Fruit fly (Drosophila melanogaster) whole organism, wandering third instar larva: ENCODE results near the gene COX7AL2.

ENCODE experiments used
- Abd-B ChIP-seq: fragments of >200 bp; optimal IDR thresholded peaks from 2 replicates; lab custom pipeline; 2017; ENCODE audit warnings: missing biosample characterization, missing genetic modification characterization
- CG32264 ChIP-seq: fragments of 200-800 bp; sonication (Bioruptor generic); optimal IDR thresholded peaks from 2 replicates; lab custom pipeline; 2016; ENCODE audit warnings: missing biosample characterization, missing genetic modification characterization
- CG9705 ChIP-seq: fragments of 200-800 bp; sonication (Bioruptor generic); optimal IDR thresholded peaks from 2 replicates; lab custom pipeline; 2018; ENCODE audit warnings: missing biosample characterization, mild to moderate bottlenecking, missing genetic modification characterization
- CrebA ChIP-seq: fragments of 200-800 bp; sonication (Bioruptor generic); optimal IDR thresholded peaks from 2 replicates; lab custom pipeline; 2016; ENCODE audit warnings: missing biosample characterization, mild to moderate bottlenecking, missing genetic modification characterization, borderline replicate concordance
- Dfd ChIP-seq: fragments of >200 bp; optimal IDR thresholded peaks from 2 replicates; lab custom pipeline; 2017; ENCODE audit warnings: missing biosample characterization, missing genetic modification characterization
- Dif ChIP-seq: fragments of 200-275, 200-300 bp; sonication (Bioruptor generic); optimal IDR thresholded peaks from 2 replicates; lab custom pipeline; 2018; ENCODE audit warnings: missing biosample characterization, missing genetic modification characterization; ENCODE audit not compliant: partially characterized antibody
- GATAd ChIP-seq: sonication (Bioruptor generic); optimal IDR thresholded peaks from 2 replicates; lab custom pipeline; 2016; ENCODE audit warnings: missing biosample characterization, missing genetic modification characterization
- HLH106 ChIP-seq: fragments of 200-800 bp; optimal IDR thresholded peaks from 3 replicates; lab custom pipeline; 2019; ENCODE audit warnings: missing biosample characterization, mild to moderate bottlenecking, missing genetic modification characterization, moderate library complexity
- Hnf4 ChIP-seq: fragments of 200-800 bp; sonication (Bioruptor generic); optimal IDR thresholded peaks from 2 replicates; lab custom pipeline; 2016; ENCODE audit warnings: missing biosample characterization, mild to moderate bottlenecking, missing genetic modification characterization
- Hr78 ChIP-seq: fragments of >200 bp; optimal IDR thresholded peaks from 2 replicates; lab custom pipeline; 2017; ENCODE audit warnings: missing biosample characterization, missing genetic modification characterization
- Hr83 ChIP-seq: fragments of 200-300 bp; sonication (Bioruptor generic); optimal IDR thresholded peaks from 2 replicates; lab custom pipeline; 2016; ENCODE audit warnings: missing biosample characterization, mild to moderate bottlenecking, missing genetic modification characterization, moderate library complexity; ENCODE audit not compliant: poor library complexity, severe bottlenecking
- Jra ChIP-seq: sonication (Bioruptor generic); optimal IDR thresholded peaks from 2 replicates; lab custom pipeline; 2016; ENCODE audit warnings: missing biosample characterization, missing genetic modification characterization
- Mio ChIP-seq: sonication (Bioruptor generic); optimal IDR thresholded peaks from 2 replicates; lab custom pipeline; 2016; ENCODE audit warnings: missing biosample characterization, missing genetic modification characterization
- Myc ChIP-seq: fragments of >200 bp; optimal IDR thresholded peaks from 2 replicates; lab custom pipeline; 2017
- N ChIP-seq: fragments of >200 bp; optimal IDR thresholded peaks from 2 replicates; lab custom pipeline; 2018; ENCODE audit warnings: missing biosample characterization, missing external identifiers, missing genetic modification characterization
- OdsH ChIP-seq: fragments of 200-800 bp; sonication (Bioruptor generic); optimal IDR thresholded peaks from 2 replicates; lab custom pipeline; 2016; ENCODE audit warnings: missing biosample characterization, mild to moderate bottlenecking, missing genetic modification characterization
- Rel ChIP-seq, 2 experiments: fragments of 200-800 bp; sonication (Bioruptor generic) in 1 of 2; optimal IDR thresholded peaks; 2 replicates in 1 of 2; 3 replicates in 1 of 2; lab custom pipeline; 2016 to 2019; ENCODE audit warnings: mild to moderate bottlenecking in 2 of 2, missing biosample characterization in 2 of 2, missing genetic modification characterization in 2 of 2, moderate library complexity in 1 of 2
- Sp1 ChIP-seq: fragments of 200-800 bp; sonication (Bioruptor generic); optimal IDR thresholded peaks from 3 replicates; lab custom pipeline; 2019; ENCODE audit warnings: missing biosample characterization, mild to moderate bottlenecking, missing genetic modification characterization, moderate library complexity
- Vsx2 ChIP-seq: fragments of 200-300, 225-300 bp; sonication (Bioruptor generic); optimal IDR thresholded peaks from 2 replicates; lab custom pipeline; 2018; ENCODE audit warnings: missing biosample characterization, missing genetic modification characterization; ENCODE audit not compliant: partially characterized antibody
- br ChIP-seq: fragments of 200-800 bp; sonication (Bioruptor generic); optimal IDR thresholded peaks from 2 replicates; lab custom pipeline; 2016; ENCODE audit warnings: missing biosample characterization, missing genetic modification characterization
- brk ChIP-seq: fragments of 200-800 bp; sonication (Bioruptor generic); optimal IDR thresholded peaks from 2 replicates; lab custom pipeline; 2016; ENCODE audit warnings: missing biosample characterization, mild to moderate bottlenecking, missing genetic modification characterization
- dl ChIP-seq, 2 experiments: fragments of 175-275, 200-275 bp in 1 of 2; fragments of 200-275 bp in 1 of 2; sonication (Bioruptor generic); optimal IDR thresholded peaks; lab custom pipeline; 2018; ENCODE audit warnings: mild to moderate bottlenecking in 2 of 2, missing biosample characterization in 2 of 2, missing genetic modification characterization in 2 of 2, moderate library complexity in 2 of 2; ENCODE audit not compliant: partially characterized antibody in 2 of 2, insufficient read depth in 1 of 2
- dmrt93B ChIP-seq: fragments of 200-800 bp; sonication (Bioruptor generic); optimal IDR thresholded peaks from 2 replicates; lab custom pipeline; 2018; ENCODE audit warnings: missing biosample characterization, mild to moderate bottlenecking, missing genetic modification characterization
- dsf ChIP-seq: sonication (Bioruptor generic); optimal IDR thresholded peaks from 2 replicates; lab custom pipeline; 2016; ENCODE audit warnings: missing biosample characterization, missing genetic modification characterization, borderline replicate concordance
- ey ChIP-seq: fragments of 200-800 bp; sonication (Bioruptor generic); optimal IDR thresholded peaks from 2 replicates; lab custom pipeline; 2016; ENCODE audit warnings: missing biosample characterization, missing genetic modification characterization
- foxo ChIP-seq, 2 experiments: fragments of 200-800 bp; sonication (Bioruptor generic); optimal IDR thresholded peaks; 2 replicates in 1 of 2; 3 replicates in 1 of 2; lab custom pipeline; 2016 to 2017; ENCODE audit warnings: missing biosample characterization in 2 of 2, missing genetic modification characterization in 2 of 2
- fru ChIP-seq: fragments of 200-800 bp; sonication (Bioruptor generic); optimal IDR thresholded peaks from 3 replicates; lab custom pipeline; 2016; ENCODE audit warnings: missing biosample characterization, mild to moderate bottlenecking, missing genetic modification characterization
- h ChIP-seq: fragments of 200-800 bp; sonication (Bioruptor generic); optimal IDR thresholded peaks from 3 replicates; lab custom pipeline; 2016; ENCODE audit warnings: missing biosample characterization, mild to moderate bottlenecking, missing genetic modification characterization
- jim ChIP-seq: fragments of 175-275, 200-325 bp; sonication (Bioruptor generic); optimal IDR thresholded peaks from 2 replicates; lab custom pipeline; 2016; ENCODE audit warnings: missing biosample characterization, mild to moderate bottlenecking, missing genetic modification characterization
- lola ChIP-seq: fragments of >200 bp; optimal IDR thresholded peaks from 2 replicates; lab custom pipeline; 2017; ENCODE audit warnings: missing biosample characterization, missing genetic modification characterization
- pan ChIP-seq: fragments of >200 bp; optimal IDR thresholded peaks from 2 replicates; lab custom pipeline; 2017
- psq ChIP-seq: fragments of 200-800 bp; sonication (Bioruptor generic); optimal IDR thresholded peaks from 3 replicates; lab custom pipeline; 2017; ENCODE audit warnings: missing biosample characterization, mild to moderate bottlenecking, missing genetic modification characterization, moderate library complexity
- rgr ChIP-seq: fragments of 200-800 bp; sonication (Bioruptor generic); optimal IDR thresholded peaks from 3 replicates; lab custom pipeline; 2016; ENCODE audit warnings: missing biosample characterization, mild to moderate bottlenecking, missing genetic modification characterization
- sage ChIP-seq: fragments of 200-800 bp; sonication (Bioruptor generic); optimal IDR thresholded peaks from 2 replicates; lab custom pipeline; 2016; ENCODE audit warnings: missing biosample characterization, mild to moderate bottlenecking, missing genetic modification characterization
- sv ChIP-seq: fragments of 200-800 bp; sonication (Bioruptor generic); optimal IDR thresholded peaks from 3 replicates; lab custom pipeline; 2016; ENCODE audit warnings: missing biosample characterization, missing genetic modification characterization
- tai ChIP-seq: sonication (Bioruptor generic); optimal IDR thresholded peaks from 2 replicates; lab custom pipeline; 2016; ENCODE audit warnings: missing biosample characterization, missing genetic modification characterization
- usp ChIP-seq: fragments of >200 bp; optimal IDR thresholded peaks from 2 replicates; lab custom pipeline; 2017; ENCODE audit warnings: missing biosample characterization, missing genetic modification characterization
- woc ChIP-seq: sonication (Bioruptor generic); optimal IDR thresholded peaks from 2 replicates; lab custom pipeline; 2016; ENCODE audit warnings: missing biosample characterization, mild to moderate bottlenecking, missing genetic modification characterization

The COX7AL2 gene

DNA sequence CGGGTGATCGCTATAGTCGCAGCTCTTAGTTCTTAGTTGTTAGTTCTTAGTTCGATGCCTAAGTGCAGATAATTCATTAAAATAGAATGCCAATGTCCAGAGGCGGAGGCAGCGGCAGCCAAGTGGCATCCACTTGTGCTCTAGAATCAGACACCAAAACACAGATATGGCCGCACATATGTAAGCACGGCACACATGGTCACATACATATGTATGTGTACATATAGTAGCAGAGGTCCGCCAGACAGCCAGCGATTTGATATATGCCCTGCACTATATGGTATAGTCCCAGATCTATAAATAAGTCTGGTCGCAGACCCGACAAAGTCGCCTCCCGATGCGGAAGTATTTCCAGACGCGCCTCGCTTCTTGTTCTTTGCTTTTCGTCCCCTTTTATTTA lies 17.0 kb downstream of the COX7AL2 start:
- TF ChIP-seq lola (no peak), sage (GFP tag; lab: Kevin White, UChicago) (no peak), Hr78 (GFP tag; lab: Kevin White, UChicago) (no peak), N (no peak), CrebA (GFP tag; lab: Kevin White, UChicago) (no peak), Dif (GFP tag; lab: Kevin White, UChicago) (no peak), usp (no peak), Hnf4 (GFP tag; lab: Kevin White, UChicago) (no peak), Jra (GFP tag; lab: Kevin White, UChicago) (no peak)

DNA sequence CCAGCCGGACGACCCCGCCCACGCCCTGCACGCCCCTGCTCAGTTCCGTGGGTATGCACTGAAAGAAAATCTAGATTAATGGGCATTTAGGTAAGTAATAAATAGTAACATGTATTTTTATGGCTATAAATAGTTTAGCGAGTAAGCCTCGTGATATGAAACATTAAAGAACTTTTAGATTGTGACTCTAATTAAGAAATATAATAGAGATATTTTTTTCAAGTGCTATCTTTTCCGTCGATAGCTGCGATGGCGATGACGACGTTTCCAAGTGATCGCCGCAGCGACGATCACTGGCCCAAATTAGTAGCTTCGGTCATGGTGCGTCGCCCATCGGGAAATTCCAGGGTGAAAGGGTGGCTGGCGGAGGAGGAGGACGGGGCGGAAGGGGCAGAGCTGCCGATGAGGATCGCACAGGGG lies 17.6 kb downstream of the COX7AL2 start:
- TF ChIP-seq dl (GFP tag; optimal IDR thresholded peaks at IDR 0.05; lab: Kevin White, UChicago; ENCODE audit: insufficient read depth in 1 of 2, partially characterized antibody in 2 of 2) (no peak), Jra (GFP tag; lab: Kevin White, UChicago) (peak; percentile 14), br (GFP tag; lab: Kevin White, UChicago) (peak; percentile 63), Mio (GFP tag; lab: Kevin White, UChicago) (no peak), Hr78 (GFP tag; lab: Kevin White, UChicago) (no peak), CG32264 (GFP tag; lab: Kevin White, UChicago) (peak; percentile 26), sv (GFP tag; lab: Kevin White, UChicago) (peak; percentile 64), dmrt93B (peak; percentile 40), Dif (GFP tag; lab: Kevin White, UChicago) (no peak), h (GFP tag; lab: Kevin White, UChicago) (peak; percentile 77), woc (GFP tag; lab: Kevin White, UChicago) (no peak), Rel (GFP tag; optimal IDR thresholded peaks at IDR 0.05; lab: Kevin White, UChicago) (no peak), Rel (tag; optimal IDR thresholded peaks at IDR 0.05; lab: Kevin White, UChicago) (no peak), N (no peak), brk (no peak), dsf (GFP tag; lab: Kevin White, UChicago) (no peak), usp (no peak), rgr (peak; percentile 79), sage (GFP tag; lab: Kevin White, UChicago) (peak; percentile 50), Dfd (no peak), Sp1 (GFP tag; lab: Kevin White, UChicago) (peak; percentile 68), lola (no peak), HLH106 (tag; lab: Kevin White, UChicago) (peak; percentile 71), fru (peak; percentile 75), CrebA (GFP tag; lab: Kevin White, UChicago) (no peak), Hr83 (GFP tag; lab: Kevin White, UChicago) (no peak), psq (GFP tag; lab: Kevin White, UChicago) (peak; percentile 64), CG9705 (no peak), foxo (GFP tag; optimal IDR thresholded peaks at IDR 0.05; lab: Kevin White, UChicago) (peak in 1 of 2 experiments; percentile 81), OdsH (GFP tag; lab: Kevin White, UChicago) (peak; percentile 67), Abd-B (no peak), jim (no peak), Vsx2 (GFP tag; lab: Kevin White, UChicago) (no peak), Hnf4 (GFP tag; lab: Kevin White, UChicago) (peak; percentile 57), GATAd (GFP tag; lab: Kevin White, UChicago) (no peak), pan (lab: Kevin White, UChicago) (no peak), tai (GFP tag; lab: Kevin White, UChicago) (no peak), ey (GFP tag; lab: Kevin White, UChicago) (peak; percentile 69), Myc (lab: Kevin White, UChicago) (no peak)

DNA sequence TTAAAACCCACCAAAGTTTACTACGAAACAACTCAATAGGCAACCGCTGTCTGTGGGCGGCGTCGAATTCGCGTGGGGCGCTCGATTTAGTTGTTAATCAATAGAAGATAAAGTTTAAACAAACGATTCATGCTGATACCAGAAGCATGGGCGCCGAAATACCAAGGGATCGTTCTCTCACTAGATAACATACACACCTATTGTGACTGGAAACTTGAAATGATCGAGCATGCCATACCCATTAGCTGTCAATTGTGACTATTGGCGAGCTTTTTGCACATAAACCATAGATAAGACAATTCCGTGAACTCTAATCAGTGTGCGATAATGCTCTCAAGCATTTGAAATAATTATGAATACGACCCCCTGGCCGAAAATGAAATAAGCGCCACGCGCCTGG lies 18.3 kb downstream of the COX7AL2 start:
- TF ChIP-seq tai (GFP tag; lab: Kevin White, UChicago) (no peak), psq (GFP tag; lab: Kevin White, UChicago) (no peak), Hr78 (GFP tag; lab: Kevin White, UChicago) (no peak), h (GFP tag; lab: Kevin White, UChicago) (peak; percentile 30), sv (GFP tag; lab: Kevin White, UChicago) (peak; percentile 37), dmrt93B (no peak), Abd-B (no peak), Mio (GFP tag; lab: Kevin White, UChicago) (no peak), Hnf4 (GFP tag; lab: Kevin White, UChicago) (no peak)
- TF ChIP-seq, all 38 proteins: peak for 2
